Worm (Caenorhabditis elegans): ENCODE data around the gene col-183.
A peak's percentile ranks its signal among the peaks of the same experiment; 100 is the strongest.

DNA sequence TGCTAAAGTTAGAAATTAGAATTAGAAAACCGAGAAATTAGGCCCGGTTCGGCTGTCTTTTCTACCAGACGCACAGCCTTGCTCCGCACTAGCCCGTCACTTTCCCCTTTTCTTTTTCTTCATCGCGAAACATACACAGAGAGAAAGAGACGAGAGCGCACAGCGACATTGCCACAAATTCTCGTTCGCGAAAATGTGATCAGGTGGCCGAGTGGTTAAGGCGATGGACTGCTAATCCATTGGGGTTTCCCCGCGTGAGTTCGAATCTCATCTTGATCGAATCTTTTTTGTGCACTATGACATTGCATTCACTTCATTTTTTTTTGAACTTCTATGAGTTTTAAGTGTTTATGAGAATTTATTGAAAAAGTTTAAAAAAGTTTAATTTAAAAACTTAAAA is 25.1 kb downstream of the col-183 start:
- TF ChIP-seq tra-4 (tag; optimal IDR thresholded peaks at IDR 0.05): no peak
- TF ChIP-seq tbx-11 (GFP tag; IDR thresholded peaks at IDR 0.05): no peak
- TF ChIP-seq ets-7 (tag; optimal IDR thresholded peaks at IDR 0.05): no peak
- peak; percentile 22 for TF ChIP-seq hmg-4 (GFP tag; optimal IDR thresholded peaks at IDR 0.05)
- TF ChIP-seq flt-1 (GFP tag; IDR thresholded peaks at IDR 0.05): peak; percentile 32; the same call in 1 of the 2 replicates
- no peak for TF ChIP-seq ama-1 (optimal IDR thresholded peaks at IDR 0.05)
- TF ChIP-seq hnd-1 (tag; optimal IDR thresholded peaks at IDR 0.05): no peak
- TF ChIP-seq hmbx-1 (tag; optimal IDR thresholded peaks at IDR 0.05): no peak
- TF ChIP-seq sea-1 (GFP tag; conservative IDR thresholded peaks at IDR 0.05): 0 out of 2 replicates have a peak, but pooled peaks have one; percentile 41
- TF ChIP-seq pes-1 (GFP tag; IDR thresholded peaks at IDR 0.05): no peak; the same call in 1 of the 2 replicates
- TF ChIP-seq tbx-37 (GFP tag; conservative IDR thresholded peaks at IDR 0.05): no peak; the same call in 1 of the 2 replicates
- TF ChIP-seq B0310.2 (tag; optimal IDR thresholded peaks at IDR 0.05): no peak
- peak; percentile 55 for TF ChIP-seq F13C5.2 (tag; optimal IDR thresholded peaks at IDR 0.05)
- TF ChIP-seq ceh-36 (tag; optimal IDR thresholded peaks at IDR 0.05): no peak

Measured in whole organism, early embryonic.